Fruit fly (Drosophila melanogaster) whole organism, embryonic: Measurements from ENCODE around the gene Mabi.

Source experiments
- Antp ChIP-seq: fragments of 200-800 bp; sonication (Bioruptor generic); optimal IDR thresholded peaks from 3 replicates; lab custom pipeline; 2016; ENCODE audit warnings: missing biosample characterization, missing genetic modification characterization
- Atf-2 ChIP-seq: fragments of 200-800 bp; sonication (Bioruptor generic); optimal IDR thresholded peaks from 2 replicates; lab custom pipeline; 2016; ENCODE audit warnings: missing biosample characterization, missing genetic modification characterization
- Bdp1 ChIP-seq: fragments of 200-800 bp; sonication (Bioruptor generic); optimal IDR thresholded peaks from 3 replicates; lab custom pipeline; 2016; ENCODE audit warnings: missing biosample characterization, missing genetic modification characterization
- CG10366 ChIP-seq: fragments of 200-800 bp; sonication (Bioruptor generic); IDR thresholded peaks from 2 replicates; pipeline ENCODE4 v1.3.6; 2022; ENCODE audit warnings: missing biosample characterization, missing genetic modification characterization
- CG10462 ChIP-seq: fragments of 200-800 bp; sonication (Bioruptor generic); optimal IDR thresholded peaks from 2 replicates; lab custom pipeline; 2016; ENCODE audit warnings: missing biosample characterization, missing genetic modification characterization
- CG10543 ChIP-seq: fragments of 200-800 bp; sonication (Bioruptor generic); optimal IDR thresholded peaks from 3 replicates; lab custom pipeline; 2017; ENCODE audit warnings: missing biosample characterization, mild to moderate bottlenecking, missing genetic modification characterization, moderate library complexity
- CG11398 ChIP-seq: fragments of 200-800 bp; sonication (Bioruptor generic); optimal IDR thresholded peaks from 2 replicates; lab custom pipeline; 2016; ENCODE audit warnings: missing biosample characterization, missing genetic modification characterization
- CG15073 ChIP-seq: fragments of 200-800 bp; sonication (Bioruptor generic); optimal IDR thresholded peaks from 2 replicates; lab custom pipeline; 2016; ENCODE audit warnings: missing biosample characterization, missing genetic modification characterization
- CG16863 ChIP-seq: fragments of 200-800 bp; sonication (Bioruptor generic); optimal IDR thresholded peaks from 3 replicates; lab custom pipeline; 2016; ENCODE audit warnings: missing biosample characterization, missing genetic modification characterization
- CG17802 ChIP-seq: fragments of 200-800 bp; sonication (Bioruptor generic); optimal IDR thresholded peaks from 2 replicates; lab custom pipeline; 2018; ENCODE audit warnings: missing biosample characterization, mild to moderate bottlenecking, missing genetic modification characterization, moderate library complexity
- CG18011 ChIP-seq: fragments of 200-800 bp; sonication (Bioruptor generic); optimal IDR thresholded peaks from 2 replicates; lab custom pipeline; 2017; ENCODE audit warnings: missing biosample characterization, missing genetic modification characterization, mild to moderate bottlenecking, moderate library complexity, missing genotype
- CG2712 ChIP-seq: fragments of 200-800 bp; optimal IDR thresholded peaks from 3 replicates; lab custom pipeline; 2019; ENCODE audit warnings: missing biosample characterization, mild to moderate bottlenecking, missing genetic modification characterization, moderate library complexity
- CG31365 ChIP-seq: fragments of 200-800 bp; sonication (Bioruptor generic); optimal IDR thresholded peaks from 2 replicates; lab custom pipeline; 2018; ENCODE audit warnings: missing biosample characterization, mild to moderate bottlenecking, missing genetic modification characterization
- CG4820 ChIP-seq: fragments of 200-800 bp; sonication (Bioruptor generic); optimal IDR thresholded peaks from 3 replicates; lab custom pipeline; 2016; ENCODE audit warnings: missing biosample characterization, missing genetic modification characterization
- CG7987 ChIP-seq: fragments of 200-800 bp; sonication (Bioruptor generic); optimal IDR thresholded peaks from 2 replicates; lab custom pipeline; 2018; ENCODE audit warnings: missing biosample characterization, mild to moderate bottlenecking, missing genetic modification characterization, moderate library complexity
- CG8478 ChIP-seq: fragments of >200 bp; optimal IDR thresholded peaks from 2 replicates; lab custom pipeline; 2018
- CG8944 ChIP-seq: fragments of 200-800 bp; sonication (Bioruptor generic); optimal IDR thresholded peaks from 3 replicates; lab custom pipeline; 2016; ENCODE audit warnings: missing biosample characterization, missing genetic modification characterization
- CHES-1-like ChIP-seq: fragments of 200-800 bp; sonication (Bioruptor generic); optimal IDR thresholded peaks from 2 replicates; lab custom pipeline; 2016; ENCODE audit warnings: missing biosample characterization, missing genetic modification characterization
- CoRest ChIP-seq: fragments of 200-800 bp; sonication (Bioruptor generic); optimal IDR thresholded peaks from 3 replicates; lab custom pipeline; 2018; ENCODE audit warnings: missing biosample characterization, mild to moderate bottlenecking, missing genetic modification characterization, moderate library complexity
- Dbx ChIP-seq: fragments of 200-800 bp; sonication (Bioruptor generic); IDR thresholded peaks from 3 replicates; pipeline ENCODE4 v1.3.6; 2022; ENCODE audit warnings: missing biosample characterization, missing genetic modification characterization
- Deaf1 ChIP-seq: fragments of 200-800 bp; optimal IDR thresholded peaks from 3 replicates; lab custom pipeline; 2019; ENCODE audit warnings: missing biosample characterization, mild to moderate bottlenecking, missing genetic modification characterization, moderate library complexity
- Fer2 ChIP-seq: fragments of 200-800 bp; sonication (Bioruptor generic); optimal IDR thresholded peaks from 2 replicates; lab custom pipeline; 2018; ENCODE audit warnings: missing biosample characterization, mild to moderate bottlenecking, missing genetic modification characterization, moderate library complexity
- HLH3B ChIP-seq: fragments of 200-800 bp; sonication (Bioruptor generic); IDR thresholded peaks from 2 replicates; pipeline ENCODE4 v1.3.6; 2022; ENCODE audit warnings: missing biosample characterization, missing genetic modification characterization
- HLH4C ChIP-seq: fragments of 200-800 bp; sonication (Bioruptor generic); IDR thresholded peaks from 3 replicates; pipeline ENCODE4 v1.3.6; 2022; ENCODE audit warnings: missing biosample characterization, missing genetic modification characterization; ENCODE audit not compliant: partially characterized antibody
- Hey ChIP-seq: fragments of 200-800 bp; sonication (Bioruptor generic); optimal IDR thresholded peaks from 3 replicates; lab custom pipeline; 2018; ENCODE audit warnings: missing biosample characterization, mild to moderate bottlenecking, missing genetic modification characterization
- Hmx ChIP-seq: fragments of 200-800 bp; sonication (Bioruptor generic); optimal IDR thresholded peaks from 2 replicates; lab custom pipeline; 2016; ENCODE audit warnings: missing biosample characterization, missing genetic modification characterization
- Jarid2 ChIP-seq: fragments of 200-800 bp; sonication (Bioruptor generic); optimal IDR thresholded peaks from 3 replicates; lab custom pipeline; 2017; ENCODE audit warnings: mild to moderate bottlenecking, missing biosample characterization, missing genetic modification reagents, missing genetic modification characterization
- Lhr ChIP-seq: fragments of 200-800 bp; sonication (Bioruptor generic); optimal IDR thresholded peaks from 3 replicates; lab custom pipeline; 2017; ENCODE audit warnings: mild to moderate bottlenecking, missing biosample characterization, missing genetic modification reagents, missing genetic modification characterization
- Nf-YC ChIP-seq: fragments of 200-800 bp; optimal IDR thresholded peaks from 3 replicates; lab custom pipeline; 2019; ENCODE audit warnings: missing biosample characterization, mild to moderate bottlenecking, missing genetic modification characterization, moderate library complexity
- Oaz ChIP-seq: fragments of 200-800 bp; sonication (Bioruptor generic); IDR thresholded peaks from 2 replicates; pipeline ENCODE4 v1.3.6; 2022; ENCODE audit warnings: missing biosample characterization, missing genetic modification characterization
- Optix ChIP-seq: fragments of 200-800 bp; sonication (Bioruptor generic); IDR thresholded peaks from 3 replicates; pipeline ENCODE4 v1.3.6; 2022; ENCODE audit warnings: missing biosample characterization, missing genetic modification characterization
- Scr ChIP-seq: fragments of 200-800 bp; sonication (Bioruptor generic); IDR thresholded peaks from 2 replicates; pipeline ENCODE4 v1.3.6; 2022; ENCODE audit warnings: missing biosample characterization, missing genetic modification characterization; ENCODE audit not compliant: partially characterized antibody
- Spps ChIP-seq: fragments of 200-800 bp; sonication (Bioruptor generic); optimal IDR thresholded peaks from 2 replicates; lab custom pipeline; 2018; ENCODE audit warnings: missing biosample characterization, mild to moderate bottlenecking, missing genetic modification characterization
- Taf1 ChIP-seq: fragments of 200-800 bp; sonication (Bioruptor generic); IDR thresholded peaks from 2 replicates; pipeline ENCODE4 v1.3.6; 2022; ENCODE audit warnings: missing biosample characterization, missing genetic modification characterization
- amos ChIP-seq: fragments of 200-800 bp; sonication (Bioruptor generic); IDR thresholded peaks from 2 replicates; pipeline ENCODE4 v1.3.6; 2022; ENCODE audit warnings: missing biosample characterization, missing genetic modification characterization; ENCODE audit not compliant: partially characterized antibody
- cad ChIP-seq: fragments of >200 bp; optimal IDR thresholded peaks from 2 replicates; lab custom pipeline; 2017; ENCODE audit warnings: missing biosample characterization, missing genetic modification characterization
- chm ChIP-seq: fragments of 200-800 bp; sonication (Bioruptor generic); IDR thresholded peaks from 2 replicates; pipeline ENCODE4 v1.3.6; 2022; ENCODE audit warnings: missing biosample characterization, missing genetic modification characterization
- crp ChIP-seq, 2 experiments: fragments of 200-800 bp; sonication (Bioruptor generic); optimal IDR thresholded peaks; 2 replicates in 1 of 2; 3 replicates in 1 of 2; lab custom pipeline; 2017; ENCODE audit warnings: missing biosample characterization in 2 of 2, missing genetic modification characterization in 2 of 2, mild to moderate bottlenecking in 1 of 2, moderate library complexity in 1 of 2
- dan ChIP-seq: fragments of 200-800 bp; sonication (Bioruptor generic); IDR thresholded peaks from 2 replicates; pipeline ENCODE4 v1.3.6; 2022; ENCODE audit warnings: missing biosample characterization, missing genetic modification characterization
- disco-r ChIP-seq: fragments of 200-800 bp; sonication (Bioruptor generic); optimal IDR thresholded peaks from 2 replicates; lab custom pipeline; 2016; ENCODE audit warnings: missing biosample characterization, missing genetic modification characterization
- eyg ChIP-seq: fragments of 200-800 bp; sonication (Bioruptor generic); optimal IDR thresholded peaks from 3 replicates; lab custom pipeline; 2016; ENCODE audit warnings: missing biosample characterization, missing genetic modification characterization
- insv ChIP-seq, 2 experiments: fragments of 200-800 bp; sonication (Bioruptor generic); optimal IDR thresholded peaks; 3 replicates each; lab custom pipeline; 2016 to 2018; ENCODE audit warnings: missing biosample characterization in 2 of 2, missing genetic modification characterization in 2 of 2
- jigr1 ChIP-seq: fragments of 200-800 bp; sonication (Bioruptor generic); IDR thresholded peaks from 3 replicates; pipeline ENCODE4 v1.3.6; 2022; ENCODE audit warnings: missing biosample characterization, missing genetic modification characterization
- onecut ChIP-seq: fragments of 200-800 bp; sonication (Bioruptor generic); IDR thresholded peaks from 2 replicates; pipeline ENCODE4 v1.3.6; 2022; ENCODE audit warnings: missing biosample characterization, missing genetic modification characterization
- p53 ChIP-seq: fragments of 200-800 bp; sonication (Bioruptor generic); optimal IDR thresholded peaks from 2 replicates; lab custom pipeline; 2016; ENCODE audit warnings: missing biosample characterization, missing genetic modification characterization
- sisA ChIP-seq: fragments of 200-800 bp; sonication (Bioruptor generic); IDR thresholded peaks from 2 replicates; pipeline ENCODE4 v1.3.6; 2022; ENCODE audit warnings: missing biosample characterization, missing genetic modification characterization
- tgo ChIP-seq: fragments of 200-800 bp; sonication (Bioruptor generic); IDR thresholded peaks from 3 replicates; pipeline ENCODE4 v1.3.6; 2022; ENCODE audit warnings: missing biosample characterization, missing genetic modification characterization
- twi ChIP-seq: fragments of 200-800 bp; optimal IDR thresholded peaks from 2 replicates; lab custom pipeline; 2019; ENCODE audit warnings: missing biosample characterization, mild to moderate bottlenecking, missing genetic modification characterization, moderate library complexity
- usp ChIP-seq: fragments of >200 bp; optimal IDR thresholded peaks from 2 replicates; lab custom pipeline; 2017; ENCODE audit warnings: missing biosample characterization, missing genetic modification characterization
- vfl ChIP-seq: fragments of 200-800 bp; sonication (Bioruptor generic); optimal IDR thresholded peaks from 2 replicates; lab custom pipeline; 2016; ENCODE audit warnings: missing biosample characterization, missing genetic modification characterization
- vnd ChIP-seq: fragments of 200-800 bp; sonication (Bioruptor generic); IDR thresholded peaks from 3 replicates; pipeline ENCODE4 v1.3.6; 2022; ENCODE audit warnings: missing biosample characterization, missing genetic modification characterization; ENCODE audit not compliant: partially characterized antibody
- yki ChIP-seq: fragments of >200 bp; optimal IDR thresholded peaks from 3 replicates; lab custom pipeline; 2018

The Mabi gene

dm6 chr2L:13191894-13192293, 42.6 kb downstream of the Mabi start, which contains the start of the genes CG16974 and Edem2 (continued):
- TF ChIP-seq Scr (GFP tag; lab: Robert Waterston, UW) (peak; percentile 32), vnd (GFP tag; lab: Robert Waterston, UW) (no peak), dan (GFP tag; lab: Robert Waterston, UW) (no peak), vfl (GFP tag; lab: Kevin White, UChicago) (peak; percentile 70), Bdp1 (peak; percentile 45), jigr1 (GFP tag; lab: Robert Waterston, UW) (no peak), CG11398 (GFP tag; lab: Kevin White, UChicago) (no peak), tgo (GFP tag; lab: Robert Waterston, UW) (peak; percentile 81), CG10543 (GFP tag; lab: Kevin White, UChicago) (no peak), amos (GFP tag; lab: Robert Waterston, UW) (no peak), CG8944 (GFP tag; lab: Kevin White, UChicago) (no peak), Jarid2 (GFP tag; lab: Kevin White, UChicago) (no peak), Oaz (GFP tag; lab: Robert Waterston, UW) (0 out of 2 replicates have a peak, but pooled peaks have one; percentile 11), Lhr (peak; percentile 89), CG15073 (GFP tag; lab: Kevin White, UChicago) (no peak), CHES-1-like (no peak), insv (GFP tag; optimal IDR thresholded peaks at IDR 0.05; lab: Kevin White, UChicago) (peak in 1 of 2 experiments; percentile 55), cad (GFP tag; lab: Kevin White, UChicago) (no peak), CG4820 (GFP tag; lab: Kevin White, UChicago) (peak; percentile 64), CG18011 (peak; percentile 61), Hey (tag; lab: Kevin White, UChicago) (no peak), Spps (tag; lab: Kevin White, UChicago) (peak; percentile 50), crp (GFP tag; optimal IDR thresholded peaks at IDR 0.05; lab: Kevin White, UChicago) (peak in 1 of 2 experiments; percentile 73), CG17802 (tag; lab: Kevin White, UChicago) (peak; percentile 20), disco-r (no peak), twi (tag; lab: Kevin White, UChicago) (no peak), onecut (GFP tag; lab: Robert Waterston, UW) (no peak), CG8478 (lab: Kevin White, UChicago) (no peak), CG10366 (GFP tag; lab: Robert Waterston, UW) (0 out of 2 replicates have a peak, but pooled peaks have one; percentile 49), usp (GFP tag; lab: Kevin White, UChicago) (no peak), eyg (GFP tag; lab: Kevin White, UChicago) (no peak), Hmx (no peak), Antp (GFP tag; lab: Kevin White, UChicago) (no peak), Taf1 (GFP tag; lab: Robert Waterston, UW) (0 out of 2 replicates have a peak, but pooled peaks have one; percentile 26), CoRest (tag; lab: Kevin White, UChicago) (no peak), CG16863 (GFP tag; lab: Kevin White, UChicago) (no peak), CG31365 (tag; lab: Kevin White, UChicago) (no peak), Fer2 (tag; lab: Kevin White, UChicago) (no peak), Nf-YC (tag; lab: Kevin White, UChicago) (peak; percentile 74), Deaf1 (no peak), Dbx (GFP tag; lab: Robert Waterston, UW) (peak; percentile 59; the same call in 2 of the 3 replicates), CG10462 (GFP tag; lab: Kevin White, UChicago) (peak; percentile 30), Optix (peak; percentile 61; the same call in 1 of the 3 replicates), sisA (GFP tag; lab: Robert Waterston, UW) (peak; percentile 79), HLH3B (GFP tag; lab: Robert Waterston, UW) (peak; percentile 76), yki (no peak), CG2712 (no peak), CG7987 (GFP tag; lab: Kevin White, UChicago) (peak; percentile 69), Atf-2 (GFP tag; lab: Kevin White, UChicago) (no peak), chm (no peak), HLH4C (GFP tag; lab: Robert Waterston, UW) (no peak), p53 (GFP tag; lab: Kevin White, UChicago) (no peak)
